In genomic region chr2L:6683992-6684882, dm6 we compare ENCODE assay signal across 1 fruit fly cellular context.
TF ChIP-seq lines count a peak whose summit lies in the region.

TSS of gene Nhe3 (minus strand) at chr2L:6684364.

TF ChIP-seq in whole organism, embryonic, 481 proteins besides CTCF, POLR2A, EP300 and RAD21 (continued from another document):
- peak; percentile 55 for TF ChIP-seq CG13123 (GFP tag; optimal IDR thresholded peaks at IDR 0.05; lab: Kevin White, UChicago)
- TF ChIP-seq ems (GFP tag; optimal IDR thresholded peaks at IDR 0.05; lab: Kevin White, UChicago), result peak; percentile 87
- TF ChIP-seq CG2120 (GFP tag; optimal IDR thresholded peaks at IDR 0.05; lab: Kevin White, UChicago), result peak; percentile 95
- TF ChIP-seq tin (GFP tag; optimal IDR thresholded peaks at IDR 0.05; lab: Kevin White, UChicago), result peak; percentile 89
- peak; percentile 84 for TF ChIP-seq CG32772 (GFP tag; IDR thresholded peaks at IDR 0.05; lab: Robert Waterston, UW)
- TF ChIP-seq CG13424 (tag; optimal IDR thresholded peaks at IDR 0.05; lab: Kevin White, UChicago), result peak; percentile 78
- TF ChIP-seq CG4617 (GFP tag; optimal IDR thresholded peaks at IDR 0.05; lab: Kevin White, UChicago; ENCODE audit: borderline replicate concordance), result peak; percentile 73
- peak; percentile 29; the same call in 1 of the 3 replicates for TF ChIP-seq CG3726 (GFP tag; IDR thresholded peaks at IDR 0.05; lab: Robert Waterston, UW)
- TF ChIP-seq CG1792 (GFP tag; optimal IDR thresholded peaks at IDR 0.05; lab: Kevin White, UChicago), result peak; percentile 59
- TF ChIP-seq Taf1 (GFP tag; IDR thresholded peaks at IDR 0.05; lab: Robert Waterston, UW), result peak; percentile 77
- peak; percentile 7 for TF ChIP-seq pita (GFP tag; optimal IDR thresholded peaks at IDR 0.05; lab: Kevin White, UChicago)
- peak; percentile 81 for TF ChIP-seq CG7556 (GFP tag; optimal IDR thresholded peaks at IDR 0.05; lab: Kevin White, UChicago)
- peak; percentile 71 for TF ChIP-seq Blimp-1 (GFP tag; optimal IDR thresholded peaks at IDR 0.05; lab: Kevin White, UChicago)
- TF ChIP-seq Oaz (GFP tag; IDR thresholded peaks at IDR 0.05; lab: Robert Waterston, UW), result peak; percentile 54; the same call in 1 of the 2 replicates
- TF ChIP-seq CG11504 (tag; optimal IDR thresholded peaks at IDR 0.05; lab: Kevin White, UChicago), result no peak
- TF ChIP-seq pzg (GFP tag; optimal IDR thresholded peaks at IDR 0.05; lab: Kevin White, UChicago), result peak; percentile 40
- TF ChIP-seq CG8765 (GFP tag; IDR thresholded peaks at IDR 0.05; lab: Robert Waterston, UW), result no peak
- peak; percentile 85 to 96 for TF ChIP-seq Pdp1 (GFP tag; optimal IDR thresholded peaks at IDR 0.05; lab: Kevin White, UChicago)
- peak; percentile 81 for TF ChIP-seq chn (GFP tag; optimal IDR thresholded peaks at IDR 0.05; lab: Kevin White, UChicago)
- TF ChIP-seq btn (GFP tag; optimal IDR thresholded peaks at IDR 0.05; lab: Kevin White, UChicago), result peak; percentile 48
- TF ChIP-seq CG33557 (GFP tag; optimal IDR thresholded peaks at IDR 0.05; lab: Kevin White, UChicago), result peak; percentile 30
- peak; percentile 71 for TF ChIP-seq NK7.1 (GFP tag; optimal IDR thresholded peaks at IDR 0.05; lab: Kevin White, UChicago)
- TF ChIP-seq fru (optimal IDR thresholded peaks at IDR 0.05; lab: Kevin White, UChicago), result no peak
- peak; percentile 61 for TF ChIP-seq HHEX (GFP tag; optimal IDR thresholded peaks at IDR 0.05; lab: Kevin White, UChicago)
- peak; percentile 88 for TF ChIP-seq Dip3 (GFP tag; optimal IDR thresholded peaks at IDR 0.05; lab: Kevin White, UChicago)
- TF ChIP-seq HLHmδ (GFP tag; optimal IDR thresholded peaks at IDR 0.05; lab: Kevin White, UChicago), result no peak
- no peak for TF ChIP-seq cg (GFP tag; optimal IDR thresholded peaks at IDR 0.05; lab: Kevin White, UChicago)
- TF ChIP-seq Eip74EF (GFP tag; optimal IDR thresholded peaks at IDR 0.05; lab: Kevin White, UChicago), result peak in 1 of 2 experiments; percentile 49
- peak; percentile 67 for TF ChIP-seq CG12299 (tag; optimal IDR thresholded peaks at IDR 0.05; lab: Kevin White, UChicago)
- peak; percentile 72 for TF ChIP-seq CG15696 (tag; optimal IDR thresholded peaks at IDR 0.05; lab: Kevin White, UChicago)
- TF ChIP-seq CG30020 (tag; optimal IDR thresholded peaks at IDR 0.05; lab: Kevin White, UChicago), result peak; percentile 74
- peak; percentile 78 for TF ChIP-seq shn (GFP tag; optimal IDR thresholded peaks at IDR 0.05; lab: Kevin White, UChicago)
- TF ChIP-seq CG11093 (GFP tag; IDR thresholded peaks at IDR 0.05; lab: Robert Waterston, UW), result peak; percentile 83; the same call in 2 of the 3 replicates
- peak; percentile 28 for TF ChIP-seq Mes4 (GFP tag; optimal IDR thresholded peaks at IDR 0.05; lab: Kevin White, UChicago)
- no peak for TF ChIP-seq CG7745 (tag; optimal IDR thresholded peaks at IDR 0.05; lab: Kevin White, UChicago)
- peak; percentile 36 for TF ChIP-seq CG2202 (tag; optimal IDR thresholded peaks at IDR 0.05; lab: Kevin White, UChicago)
- peak; percentile 73 for TF ChIP-seq CG14667 (GFP tag; IDR thresholded peaks at IDR 0.05; lab: Robert Waterston, UW)
- peak; percentile 68 for TF ChIP-seq rib (GFP tag; IDR thresholded peaks at IDR 0.05; lab: Robert Waterston, UW)
- no peak for TF ChIP-seq Gsc (GFP tag; IDR thresholded peaks at IDR 0.05; lab: Robert Waterston, UW)
- TF ChIP-seq CG14860 (GFP tag; IDR thresholded peaks at IDR 0.05; lab: Robert Waterston, UW; ENCODE audit: partially characterized antibody), result peak; percentile 52; the same call in 2 of the 3 replicates
- TF ChIP-seq Side (GFP tag; optimal IDR thresholded peaks at IDR 0.05; lab: Kevin White, UChicago), result peak; percentile 69
- peak; percentile 79 for TF ChIP-seq bcd (GFP tag; optimal IDR thresholded peaks at IDR 0.05; lab: Kevin White, UChicago)
- TF ChIP-seq CG2889 (GFP tag; IDR thresholded peaks at IDR 0.05; lab: Robert Waterston, UW), result peak; percentile 78; the same call in 2 of the 3 replicates
- TF ChIP-seq CG10147 (GFP tag; optimal IDR thresholded peaks at IDR 0.05; lab: Kevin White, UChicago), result peak; percentile 78
- peak; percentile 69; the same call in 1 of the 3 replicates for TF ChIP-seq ase (GFP tag; IDR thresholded peaks at IDR 0.05; lab: Robert Waterston, UW)
- TF ChIP-seq Six4 (GFP tag; optimal IDR thresholded peaks at IDR 0.05; lab: Kevin White, UChicago), result peak; percentile 64
